Worm (Caenorhabditis elegans) whole organism, L3 larva: ENCODE measurements around the gene irg-2.

Source experiments
- R02D3.7 ChIP-seq: fragments of 150-350 bp; optimal IDR thresholded peaks from 2 replicates; lab custom pipeline; 2014; ENCODE audit warnings: missing biosample characterization, missing genetic modification characterization
- aly-2 ChIP-seq: fragments of 150-350 bp; optimal IDR thresholded peaks from 2 replicates; lab custom pipeline; 2014; ENCODE audit warnings: missing biosample characterization, missing genetic modification characterization
- ama-1 ChIP-seq: fragments of 150-350 bp; optimal IDR thresholded peaks from 2 replicates; lab custom pipeline; 2018
- ceh-28 ChIP-seq: fragments of 150-350 bp; optimal IDR thresholded peaks from 2 replicates; lab custom pipeline; 2014; ENCODE audit warnings: missing biosample characterization, missing genetic modification reagents, missing genetic modification characterization
- ceh-82 ChIP-seq: fragments of 150-350 bp; optimal IDR thresholded peaks from 2 replicates; lab custom pipeline; 2014; ENCODE audit warnings: missing biosample characterization, missing genetic modification characterization
- ceh-9 ChIP-seq: sonication (generic microtip); optimal IDR thresholded peaks from 2 replicates; lab custom pipeline; 2018; ENCODE audit warnings: missing biosample characterization, missing genetic modification characterization
- daf-12 ChIP-seq: fragments of 150-350 bp; optimal IDR thresholded peaks from 2 replicates; lab custom pipeline; 2014; ENCODE audit warnings: missing biosample characterization, missing genetic modification reagents, missing genetic modification characterization
- egl-27 ChIP-seq: sonication (generic microtip); optimal IDR thresholded peaks from 4 replicates; lab custom pipeline; 2017; ENCODE audit warnings: missing biosample characterization, missing genetic modification reagents, missing genetic modification characterization
- egl-5 ChIP-seq: fragments of 150-350 bp; optimal IDR thresholded peaks from 2 replicates; lab custom pipeline; 2017; ENCODE audit warnings: missing biosample characterization, missing genetic modification reagents, missing genetic modification characterization, inconsistent platforms
- elt-2 ChIP-seq: sonication (generic microtip); optimal IDR thresholded peaks from 2 replicates; lab custom pipeline; 2016; ENCODE audit warnings: missing genetic modification reagents, mild to moderate bottlenecking, missing genetic modification characterization, missing compliant biosample characterization
- eor-1 ChIP-seq, 2 experiments: fragments of 150-350 bp; optimal IDR thresholded peaks; 2 replicates each; lab custom pipeline; 2014 to 2018; ENCODE audit warnings: missing biosample characterization in 2 of 2, missing genetic modification characterization in 2 of 2
- fkh-10 ChIP-seq: sonication (generic microtip); optimal IDR thresholded peaks from 2 replicates; lab custom pipeline; 2017; ENCODE audit warnings: missing biosample characterization, missing genetic modification reagents, missing genetic modification characterization
- fkh-2 ChIP-seq: fragments of 150-350 bp; optimal IDR thresholded peaks from 2 replicates; lab custom pipeline; 2014; ENCODE audit warnings: missing biosample characterization, missing genetic modification reagents, missing genetic modification characterization
- fos-1 ChIP-seq: fragments of 150-350 bp; optimal IDR thresholded peaks from 2 replicates; lab custom pipeline; 2014; ENCODE audit warnings: missing biosample characterization, missing genetic modification characterization
- jun-1 ChIP-seq: fragments of 150-350 bp; optimal IDR thresholded peaks from 2 replicates; lab custom pipeline; 2014; ENCODE audit warnings: missing biosample characterization, missing genetic modification reagents, missing genetic modification characterization
- lin-15B ChIP-seq: fragments of 150-350 bp; optimal IDR thresholded peaks from 2 replicates; lab custom pipeline; 2014; ENCODE audit warnings: missing biosample characterization, missing genetic modification characterization
- lin-39 ChIP-seq: fragments of 150-350 bp; optimal IDR thresholded peaks from 2 replicates; lab custom pipeline; 2018; ENCODE audit warnings: missing biosample characterization, missing genetic modification reagents, missing genetic modification characterization
- lsy-12 ChIP-seq: sonication (generic microtip); optimal IDR thresholded peaks from 2 replicates; lab custom pipeline; 2016; ENCODE audit warnings: mild to moderate bottlenecking, missing genetic modification characterization, missing compliant biosample characterization
- mdl-1 ChIP-seq: fragments of 150-350 bp; optimal IDR thresholded peaks from 2 replicates; lab custom pipeline; 2014; ENCODE audit warnings: missing biosample characterization, missing genetic modification characterization
- mml-1 ChIP-seq: fragments of 150-350 bp; sonication (generic microtip); optimal IDR thresholded peaks from 3 replicates; lab custom pipeline; 2014; ENCODE audit warnings: missing biosample characterization, missing genetic modification characterization
- nfya-1 ChIP-seq: sonication (generic microtip); optimal IDR thresholded peaks from 2 replicates; lab custom pipeline; 2017; ENCODE audit warnings: missing genetic modification characterization, mild to moderate bottlenecking, missing compliant biosample characterization, antibody characterized with exemption, moderate library complexity; ENCODE audit not compliant: insufficient read depth
- nhr-11 ChIP-seq: fragments of 150-350 bp; optimal IDR thresholded peaks from 2 replicates; lab custom pipeline; 2014; ENCODE audit warnings: missing biosample characterization, missing genetic modification characterization
- nhr-12 ChIP-seq: fragments of 150-350 bp; optimal IDR thresholded peaks from 2 replicates; lab custom pipeline; 2014; ENCODE audit warnings: missing biosample characterization, missing genetic modification characterization
- nhr-23 ChIP-seq: fragments of 150-350 bp; optimal IDR thresholded peaks from 2 replicates; lab custom pipeline; 2014; ENCODE audit warnings: missing biosample characterization, missing genetic modification reagents, missing genetic modification characterization
- nhr-237 ChIP-seq: fragments of 150-350 bp; optimal IDR thresholded peaks from 2 replicates; lab custom pipeline; 2014; ENCODE audit warnings: missing biosample characterization, missing genetic modification characterization
- nhr-28 ChIP-seq: fragments of 150-350 bp; optimal IDR thresholded peaks from 2 replicates; lab custom pipeline; 2014; ENCODE audit warnings: missing biosample characterization, missing genetic modification characterization
- nhr-43 ChIP-seq: sonication (generic microtip); optimal IDR thresholded peaks from 2 replicates; lab custom pipeline; 2016; ENCODE audit warnings: mild to moderate bottlenecking, missing genetic modification characterization, missing compliant biosample characterization; ENCODE audit not compliant: poor library complexity, severe bottlenecking
- nhr-76 ChIP-seq: fragments of 150-350 bp; sonication (generic microtip); optimal IDR thresholded peaks from 5 replicates; lab custom pipeline; 2014; ENCODE audit warnings: missing biosample characterization, missing genetic modification characterization
- pha-4 ChIP-seq: fragments of 150-350 bp; optimal IDR thresholded peaks from 2 replicates; lab custom pipeline; 2014; ENCODE audit warnings: missing biosample characterization, missing genetic modification reagents, missing genetic modification characterization
- pqm-1 ChIP-seq: fragments of 150-350 bp; optimal IDR thresholded peaks from 2 replicates; lab custom pipeline; 2017; ENCODE audit warnings: missing biosample characterization, missing genetic modification characterization, inconsistent platforms
- snpc-4 ChIP-seq: fragments of 150-350 bp; optimal IDR thresholded peaks from 2 replicates; lab custom pipeline; 2014; ENCODE audit warnings: missing biosample characterization, missing genetic modification characterization
- tbx-2 ChIP-seq: sonication (generic microtip); optimal IDR thresholded peaks from 2 replicates; lab custom pipeline; 2016; ENCODE audit warnings: mild to moderate bottlenecking, missing genetic modification characterization, missing compliant biosample characterization
- unc-39 ChIP-seq: sonication (generic microtip); optimal IDR thresholded peaks from 4 replicates; lab custom pipeline; 2017; ENCODE audit warnings: missing biosample characterization, missing genetic modification characterization
- unc-62 ChIP-seq: fragments of 150-350 bp; sonication (generic microtip); optimal IDR thresholded peaks from 4 replicates; lab custom pipeline; 2014; ENCODE audit warnings: missing biosample characterization, missing genetic modification reagents, missing genetic modification characterization
- zag-1 ChIP-seq: fragments of 150-350 bp; optimal IDR thresholded peaks from 2 replicates; lab custom pipeline; 2014; ENCODE audit warnings: missing biosample characterization, missing genetic modification characterization
- ztf-11 ChIP-seq: fragments of 150-350 bp; optimal IDR thresholded peaks from 2 replicates; lab custom pipeline; 2014; ENCODE audit warnings: missing biosample characterization, missing genetic modification characterization
- ztf-4 ChIP-seq: fragments of 150-350 bp; optimal IDR thresholded peaks from 2 replicates; lab custom pipeline; 2014; ENCODE audit warnings: missing biosample characterization, missing genetic modification characterization

irg-2 gene

ce11 chrV:4041853-4042424 lies at the start of gene irg-2, which contains the start of gene C49G7.10:
Gene irg-2 (plus strand): TSS chrV:4042181.
Gene C49G7.10 (minus strand): TSS chrV:4042021.
- TF ChIP-seq mml-1 (tag; lab: Kevin White, UChicago) (no peak), elt-2 (tag; lab: Kevin White, UChicago) (no peak), unc-39 (tag; lab: Kevin White, UChicago) (no peak), ceh-9 (tag; lab: Kevin White, UChicago) (no peak), pqm-1 (no peak), jun-1 (tag; lab: Kevin White, UChicago) (no peak), lin-15B (no peak), ama-1 (lab: Kevin White, UChicago) (no peak)

DNA sequence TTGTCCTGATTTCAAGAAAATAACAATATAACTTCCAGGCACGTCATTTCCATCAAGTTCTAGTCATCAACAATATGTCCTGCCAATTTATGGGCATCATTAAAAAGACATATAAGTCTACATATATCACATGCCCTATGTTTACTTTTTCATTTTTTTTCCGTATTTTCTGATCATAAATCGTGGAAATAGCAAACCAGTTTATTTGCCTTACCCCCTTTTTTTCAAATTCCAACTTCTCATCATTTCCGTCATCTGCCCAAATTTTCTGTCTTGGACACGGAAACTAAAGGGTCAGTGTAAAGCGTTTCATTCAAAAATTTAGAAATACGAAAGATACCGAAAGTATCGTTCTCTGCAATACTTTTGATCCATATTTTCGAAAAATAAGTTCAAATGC lies 49.6 kb upstream of the irg-2 start:
- TF ChIP-seq eor-1 (tag; optimal IDR thresholded peaks at IDR 0.05; lab: Kevin White, UChicago) (no peak), lin-39 (tag; lab: Kevin White, UChicago) (no peak), nfya-1 (no peak), unc-39 (tag; lab: Kevin White, UChicago) (no peak)

ce11 chrV:3994048-3994447 lies 47.9 kb upstream of the irg-2 start, which contains the start of gene K09D9.9:
Gene K09D9.9 (minus strand): TSS chrV:3994148.
- no peak for TF ChIP-seq R02D3.7 (tag; lab: Kevin White, UChicago)
- no peak for TF ChIP-seq ceh-28 (tag; lab: Kevin White, UChicago)
- no peak for TF ChIP-seq aly-2
- no peak for TF ChIP-seq ztf-4

ce11 chrV:3995838-3996237 lies 46.1 kb upstream of the irg-2 start, which contains the start of gene srx-62:
Gene srx-62 (minus strand): TSS chrV:3995938.
- TF ChIP-seq fkh-10 (no peak), lsy-12 (tag; lab: Kevin White, UChicago) (no peak), snpc-4 (no peak), lin-15B (no peak)

DNA sequence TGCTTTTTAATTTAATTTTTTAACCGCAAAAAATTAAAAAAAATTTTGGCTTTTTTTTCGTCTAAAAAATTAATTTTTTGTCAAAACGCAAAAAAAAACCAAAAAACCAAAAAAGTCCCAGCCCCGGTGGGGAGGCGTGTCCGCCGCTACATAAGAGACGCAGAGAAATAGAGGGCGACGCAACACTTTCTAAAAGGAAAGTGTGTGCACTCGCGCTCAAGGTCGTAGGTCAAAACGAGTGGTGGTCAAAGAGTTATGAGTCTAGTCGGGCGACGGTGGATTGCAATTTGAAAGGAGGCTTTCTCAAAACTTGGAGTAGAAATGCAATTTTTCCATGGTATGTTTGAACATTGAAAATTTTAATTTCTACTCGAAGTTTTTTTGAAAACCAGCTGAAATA lies 37.4 kb upstream of the irg-2 start:
- TF ChIP-seq unc-62 (GFP tag; lab: Kevin White, UChicago) (no peak), zag-1 (no peak), unc-39 (tag; lab: Kevin White, UChicago) (no peak), pha-4 (no peak), nhr-12 (tag; lab: Kevin White, UChicago) (no peak), nhr-237 (tag; lab: Kevin White, UChicago) (no peak), nhr-43 (tag; lab: Kevin White, UChicago) (no peak), mdl-1 (tag; lab: Kevin White, UChicago) (no peak), egl-5 (tag; lab: Kevin White, UChicago) (no peak), egl-27 (no peak), fkh-2 (tag; lab: Kevin White, UChicago) (no peak), nhr-28 (no peak)

DNA sequence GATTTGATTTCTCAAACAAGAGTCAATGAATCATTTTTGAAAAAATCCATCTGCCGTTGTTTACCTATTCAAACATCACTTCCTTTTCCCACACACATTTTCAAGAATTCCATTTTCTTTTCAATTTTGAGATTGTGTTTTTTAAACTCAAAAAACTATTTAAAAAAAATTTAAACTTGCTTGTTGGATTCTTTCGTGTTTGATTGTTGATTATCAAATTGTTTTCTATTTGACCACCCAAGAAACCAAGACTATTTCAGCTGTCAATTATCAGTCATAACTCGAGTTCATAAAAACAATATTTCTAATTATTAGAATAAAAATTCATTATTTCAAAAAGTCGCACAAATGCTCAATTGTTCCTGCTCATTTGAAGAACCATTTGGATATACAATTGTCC lies 36.8 kb upstream of the irg-2 start, which contains the start of gene srh-8:
Gene srh-8 (plus strand): TSS at position 301 of the 400 bp plus-strand sequence.
- TF ChIP-seq ama-1 (lab: Kevin White, UChicago), result no peak
- no peak for TF ChIP-seq nhr-23 (tag; lab: Kevin White, UChicago)
- TF ChIP-seq egl-5 (tag; lab: Kevin White, UChicago), result no peak
- TF ChIP-seq zag-1, result no peak
- TF ChIP-seq nhr-11 (tag; lab: Kevin White, UChicago), result no peak
- no peak for TF ChIP-seq lsy-12 (tag; lab: Kevin White, UChicago)
- TF ChIP-seq ztf-11 (tag; lab: Kevin White, UChicago), result no peak
- no peak for TF ChIP-seq ceh-82 (tag; lab: Kevin White, UChicago)
- TF ChIP-seq lin-39 (tag; lab: Kevin White, UChicago), result no peak
- no peak for TF ChIP-seq daf-12 (tag; lab: Kevin White, UChicago)
- TF ChIP-seq unc-39 (tag; lab: Kevin White, UChicago), result no peak
- TF ChIP-seq tbx-2 (tag; lab: Kevin White, UChicago), result no peak
- no peak for TF ChIP-seq egl-27
- no peak for TF ChIP-seq nhr-76 (tag; lab: Kevin White, UChicago)
- no peak for TF ChIP-seq mdl-1 (tag; lab: Kevin White, UChicago)
- TF ChIP-seq nfya-1, result no peak
- TF ChIP-seq fos-1 (tag; lab: Kevin White, UChicago), result no peak
